Fruit fly (Drosophila melanogaster) whole organism: ENCODE results near the gene CG16790.

Experiments used
- CG8478 ChIP-seq: fragments of >200 bp; optimal IDR thresholded peaks from 2 replicates; lab custom pipeline; 2018; ENCODE audit warnings: inconsistent platforms
- Dll ChIP-seq: fragments of >200 bp; optimal IDR thresholded peaks from 2 replicates; lab custom pipeline; 2017
- EcR ChIP-seq, 2 experiments: fragments of >200 bp; optimal IDR thresholded peaks; 2 replicates each; lab custom pipeline; 2017; ENCODE audit warnings: missing biosample characterization in 2 of 2, missing genetic modification characterization in 2 of 2, missing genetic modification reagents in 2 of 2
- pan ChIP-seq: fragments of >200 bp; optimal IDR thresholded peaks from 2 replicates; lab custom pipeline; 2017
- usp ChIP-seq: fragments of >200 bp; optimal IDR thresholded peaks from 2 replicates; lab custom pipeline; 2017; ENCODE audit warnings: missing biosample characterization, missing genetic modification characterization, mixed read lengths

dm6 chr3R:9594251-9594581 lies 24.2 kb upstream of the CG16790 start:
- TF ChIP-seq usp (GFP tag; lab: Kevin White, UChicago) (no peak), pan (lab: Kevin White, UChicago) (no peak), CG8478 (lab: Kevin White, UChicago) (no peak), EcR (GFP tag; optimal IDR thresholded peaks at IDR 0.05; lab: Kevin White, UChicago) (no peak), Dll (lab: Kevin White, UChicago) (no peak)
